Fruit fly (Drosophila melanogaster) S2 (cell line): Measurements from ENCODE around the gene CG17239.

Experiments used
- CG8478 ChIP-seq: fragments of >200 bp; optimal IDR thresholded peaks from 2 replicates; lab custom pipeline; 2018
- CTCF ChIP-seq, 2 experiments: fragments of >200 bp; optimal IDR thresholded peaks; 2 replicates each; lab custom pipeline; 2018

- TF ChIP-seq CTCF (optimal IDR thresholded peaks at IDR 0.05; lab: Kevin White, UChicago): no peak
- TF ChIP-seq CG8478 (lab: Kevin White, UChicago): no peak
Observed at dm6 chr2L:2252241-2252640, at the start of gene CG17239.
